Worm (Caenorhabditis elegans): ENCODE data around the gene lrx-1.

DNA sequence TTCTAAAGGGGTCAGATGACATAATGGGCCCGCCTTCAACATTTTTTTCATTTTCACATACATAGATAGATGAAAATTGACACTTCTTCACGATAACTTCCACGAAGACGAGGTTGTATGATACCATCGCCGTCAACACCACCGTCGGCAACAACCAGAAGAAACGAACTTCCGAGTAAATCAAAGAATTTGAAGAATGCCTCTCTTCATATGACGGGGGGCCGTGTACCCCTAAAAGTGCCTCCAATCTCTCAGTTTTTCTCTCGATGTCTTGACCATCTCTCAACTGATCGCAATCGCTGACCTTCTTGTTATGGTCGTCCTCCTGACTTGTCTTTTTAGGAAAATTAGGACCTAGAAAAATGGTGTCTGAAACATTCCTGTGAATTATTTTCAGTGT lies 43.1 kb downstream of the lrx-1 start:
- TF ChIP-seq ztf-11 (tag; optimal IDR thresholded peaks at IDR 0.05) (no peak), nhr-28 (tag; optimal IDR thresholded peaks at IDR 0.05) (no peak), nhr-11 (tag; optimal IDR thresholded peaks at IDR 0.05) (no peak), jun-1 (tag; optimal IDR thresholded peaks at IDR 0.05) (no peak), lin-38 (GFP tag; IDR thresholded peaks at IDR 0.05) (no peak), nhr-76 (tag; optimal IDR thresholded peaks at IDR 0.05) (no peak), zfp-2 (tag; optimal IDR thresholded peaks at IDR 0.05) (no peak), ceh-62 (tag; optimal IDR thresholded peaks at IDR 0.05) (no peak), F49E8.2 (tag; optimal IDR thresholded peaks at IDR 0.05; ENCODE audit: borderline replicate concordance) (no peak), dmd-8 (GFP tag; IDR thresholded peaks at IDR 0.05) (no peak)
